Fruit fly (Drosophila melanogaster): ENCODE results near the gene CG7497.

The CG7497 gene

dm6 chr3L:17671322-17671721 is 38.1 kb downstream of the CG7497 start, which contains the start of gene CG34251:
CG34251 (plus strand) TSS chr3L:17671622.
- no peak for TF ChIP-seq dl (GFP tag; optimal IDR thresholded peaks at IDR 0.05; ENCODE audit: insufficient read depth in 1 of 2, partially characterized antibody in 2 of 2)
- no peak for TF ChIP-seq dsf (GFP tag; optimal IDR thresholded peaks at IDR 0.05; ENCODE audit: borderline replicate concordance)
- no peak for TF ChIP-seq lola (GFP tag; optimal IDR thresholded peaks at IDR 0.05)
- no peak for TF ChIP-seq pan (optimal IDR thresholded peaks at IDR 0.05)
- TF ChIP-seq CrebA (GFP tag; optimal IDR thresholded peaks at IDR 0.05; ENCODE audit: borderline replicate concordance), result no peak
- no peak for TF ChIP-seq Hnf4 (GFP tag; optimal IDR thresholded peaks at IDR 0.05)
- TF ChIP-seq fru (GFP tag; optimal IDR thresholded peaks at IDR 0.05), result no peak
- no peak for TF ChIP-seq rgr (GFP tag; optimal IDR thresholded peaks at IDR 0.05)
- no peak for TF ChIP-seq Sp1 (GFP tag; optimal IDR thresholded peaks at IDR 0.05)
- TF ChIP-seq sv (GFP tag; optimal IDR thresholded peaks at IDR 0.05), result no peak

DNA sequence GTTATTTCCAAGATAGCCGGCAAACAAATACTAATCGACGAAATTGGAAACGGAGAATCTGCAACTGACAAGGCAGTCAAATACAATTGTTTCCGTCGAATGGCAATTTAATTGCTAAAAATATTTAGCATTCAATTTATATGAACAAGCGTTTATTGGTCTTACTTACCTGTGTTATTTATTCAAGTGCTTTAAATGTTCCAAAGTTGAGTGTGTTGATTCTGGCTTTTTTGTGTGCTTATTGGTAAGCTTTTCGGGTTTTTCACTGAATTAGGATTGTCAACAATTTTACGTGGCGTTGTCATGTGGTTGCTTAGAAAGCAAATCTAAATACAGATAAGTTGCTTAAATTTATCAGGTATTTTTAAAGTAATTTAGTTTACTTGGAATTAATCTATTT is 38.5 kb downstream of the CG7497 start:
- no peak for TF ChIP-seq Sp1 (GFP tag; optimal IDR thresholded peaks at IDR 0.05)
- TF ChIP-seq jim (GFP tag; optimal IDR thresholded peaks at IDR 0.05), result no peak
- no peak for TF ChIP-seq brk (GFP tag; optimal IDR thresholded peaks at IDR 0.05)

All from whole organism, wandering third instar larva.